Worm (Caenorhabditis elegans) whole organism, L2 larva: ENCODE results near the gene F44G4.5.

Experiments
- aly-2 ChIP-seq: fragments of 150-350 bp; optimal IDR thresholded peaks from 2 replicates; lab custom pipeline; 2014; ENCODE audit warnings: missing biosample characterization, missing genetic modification characterization
- ama-1 ChIP-seq: fragments of 150-350 bp; optimal IDR thresholded peaks from 2 replicates; lab custom pipeline; 2018; ENCODE audit warnings: inconsistent platforms
- blmp-1 ChIP-seq: sonication (generic microtip); optimal IDR thresholded peaks from 2 replicates; lab custom pipeline; 2017; ENCODE audit warnings: missing genetic modification characterization, mild to moderate bottlenecking, missing compliant biosample characterization, antibody characterized with exemption, moderate library complexity; ENCODE audit not compliant: insufficient read depth
- fos-1 ChIP-seq: fragments of 150-350 bp; optimal IDR thresholded peaks from 2 replicates; lab custom pipeline; 2014; ENCODE audit warnings: missing biosample characterization, missing genetic modification characterization
- mab-5 ChIP-seq: fragments of 150-350 bp; optimal IDR thresholded peaks from 2 replicates; lab custom pipeline; 2014; ENCODE audit warnings: missing biosample characterization, missing genetic modification characterization
- mdl-1 ChIP-seq, 2 experiments: fragments of 150-350 bp in 1 of 2; sonication (generic microtip) in 1 of 2; optimal IDR thresholded peaks; 2 replicates each; lab custom pipeline; 2017; ENCODE audit warnings: missing biosample characterization in 2 of 2, missing genetic modification characterization in 2 of 2
- nhr-25 ChIP-seq: fragments of 150-350 bp; sonication (generic microtip); optimal IDR thresholded peaks from 3 replicates; lab custom pipeline; 2014; ENCODE audit warnings: missing biosample characterization, missing genetic modification characterization
- nhr-77 ChIP-seq: fragments of 150-350 bp; optimal IDR thresholded peaks from 2 replicates; lab custom pipeline; 2014; ENCODE audit warnings: missing biosample characterization, missing genetic modification characterization
- snpc-4 ChIP-seq: fragments of 150-350 bp; optimal IDR thresholded peaks from 2 replicates; lab custom pipeline; 2014; ENCODE audit warnings: missing biosample characterization, missing genetic modification characterization
- unc-62 ChIP-seq: fragments of 150-350 bp; optimal IDR thresholded peaks from 2 replicates; lab custom pipeline; 2014; ENCODE audit warnings: missing biosample characterization, missing genetic modification reagents, missing genetic modification characterization

DNA sequence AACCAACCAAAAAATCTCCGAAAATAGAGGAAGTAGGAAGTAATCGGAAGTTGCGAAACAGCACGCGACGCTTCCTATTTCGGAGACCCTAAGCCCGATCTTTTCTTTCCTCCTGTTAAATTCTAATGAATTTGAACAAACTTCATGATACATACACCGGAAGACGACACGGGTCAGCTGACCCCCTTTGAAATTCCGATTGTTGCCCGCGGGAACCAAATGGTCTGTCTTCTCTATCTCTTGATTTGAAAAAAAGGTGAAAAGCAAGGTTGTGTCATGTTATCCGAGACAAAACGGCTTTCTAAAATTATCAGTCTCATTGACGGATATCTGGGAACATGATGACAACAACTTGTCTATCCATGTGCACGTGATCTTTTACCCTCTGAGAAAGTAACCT lies 41.1 kb downstream of the F44G4.5 start:
- TF ChIP-seq fos-1 (tag; lab: Kevin White, UChicago) = no peak
- no peak for TF ChIP-seq unc-62 (GFP tag; lab: Kevin White, UChicago)
- TF ChIP-seq aly-2 = no peak
- no peak for TF ChIP-seq blmp-1 (tag; lab: Kevin White, UChicago)
- TF ChIP-seq nhr-77 (tag; lab: Kevin White, UChicago) = no peak
- no peak for TF ChIP-seq mab-5 (tag; lab: Kevin White, UChicago)
- no peak for TF ChIP-seq mdl-1 (tag; optimal IDR thresholded peaks at IDR 0.05; lab: Kevin White, UChicago)
- peak; percentile 4 for TF ChIP-seq ama-1 (lab: Kevin White, UChicago)
- TF ChIP-seq snpc-4 (tag; lab: Kevin White, UChicago) = no peak
- TF ChIP-seq nhr-25 (tag; lab: Kevin White, UChicago) = no peak
